Worm (Caenorhabditis elegans): ENCODE measurements around the gene chil-14.

DNA sequence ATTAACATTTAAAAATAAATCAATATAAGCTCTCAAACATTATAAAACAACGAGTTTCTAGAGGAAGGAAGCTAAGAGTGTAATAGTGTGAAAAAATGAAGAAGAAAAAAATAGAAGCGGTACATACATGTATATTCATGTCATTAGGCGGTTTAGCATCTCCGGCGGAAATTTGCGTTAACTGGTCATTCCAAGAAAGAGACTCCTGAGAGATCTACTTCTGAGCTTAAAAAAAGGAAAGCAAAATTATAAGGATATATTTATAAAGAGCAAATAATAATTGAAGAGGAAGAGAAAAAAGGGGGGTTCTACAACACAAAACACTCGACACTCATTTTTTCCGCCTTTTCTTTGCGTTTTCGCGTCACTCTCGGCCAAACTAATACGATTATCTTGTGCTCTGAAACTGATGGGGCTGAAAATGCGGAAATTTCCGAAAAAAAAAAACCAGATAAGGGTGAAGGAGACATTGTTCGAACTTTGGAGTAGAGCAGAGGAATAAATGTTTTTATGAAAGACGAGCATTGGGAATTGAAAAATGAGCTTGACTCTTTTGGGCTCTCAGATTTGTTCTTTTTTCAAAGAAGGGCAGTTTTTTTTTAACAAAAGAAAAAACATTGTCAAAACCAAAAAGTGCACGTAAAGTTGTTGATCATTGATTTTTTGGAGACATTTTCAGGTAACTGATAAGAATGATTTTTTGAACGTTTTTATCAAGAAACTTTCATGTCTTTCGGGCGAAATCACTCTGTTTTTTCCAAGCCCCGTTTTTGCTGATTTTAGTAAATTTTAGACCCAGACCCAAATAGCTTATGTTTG, 40.0 kb upstream of the chil-14 start:
- no peak for TF ChIP-seq dao-5 (tag; optimal IDR thresholded peaks at IDR 0.05)
- TF ChIP-seq him-1 (tag; optimal IDR thresholded peaks at IDR 0.05): no peak

Data from whole organism, L4/young adult.